Fruit fly (Drosophila melanogaster): ENCODE measurements around the gene CG15739.

CG15739 gene

DNA sequence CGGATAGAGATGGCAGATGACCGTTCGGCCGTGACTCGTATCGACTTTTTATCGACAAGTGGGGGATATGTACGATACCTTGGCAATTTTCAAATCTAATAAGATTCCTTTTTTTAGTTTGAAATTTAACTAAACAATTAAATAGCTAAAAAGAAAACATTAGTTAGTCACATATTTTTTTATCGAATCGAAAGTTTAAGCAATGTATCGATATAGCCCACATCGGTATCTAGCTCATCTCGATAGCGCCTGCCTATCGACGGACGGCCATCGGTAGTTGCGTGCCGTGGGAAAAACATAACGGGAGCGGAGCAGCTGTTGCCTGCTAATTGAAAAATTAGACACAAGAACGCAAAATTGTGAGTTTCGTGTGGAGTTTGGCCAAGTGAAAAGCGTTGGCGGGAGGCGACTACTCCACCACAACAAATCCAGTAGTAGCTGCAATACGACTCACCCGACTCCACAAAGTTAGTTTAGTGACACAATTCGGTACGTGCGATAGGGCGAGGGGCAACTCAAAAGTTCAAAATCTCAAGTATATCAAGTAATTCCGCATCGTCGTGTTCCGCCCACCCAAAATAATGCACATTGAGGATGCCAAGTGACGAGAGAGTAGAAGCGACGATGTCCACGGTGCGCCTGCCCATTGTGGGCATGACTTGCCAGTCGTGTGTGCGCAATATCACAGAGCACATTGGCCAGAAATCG lies 18.2 kb upstream of the CG15739 start, which contains the start of the genes CG10347 and ATP7 (continued):
- TF ChIP-seq hkb (optimal IDR thresholded peaks at IDR 0.05), result peak; percentile 98
- TF ChIP-seq hkb (GFP tag; IDR thresholded peaks at IDR 0.05), result no peak
- TF ChIP-seq CG14441 (GFP tag; IDR thresholded peaks at IDR 0.05), result no peak
- no peak for TF ChIP-seq prd (optimal IDR thresholded peaks at IDR 0.05)
- TF ChIP-seq prd (GFP tag; IDR thresholded peaks at IDR 0.05), result peak; percentile 22; the same call in 2 of the 3 replicates
- no peak for TF ChIP-seq Taf1 (GFP tag; IDR thresholded peaks at IDR 0.05)
- TF ChIP-seq CG34224 (GFP tag; IDR thresholded peaks at IDR 0.05; ENCODE audit: partially characterized antibody), result peak; percentile 95
- TF ChIP-seq CG8765 (GFP tag; IDR thresholded peaks at IDR 0.05), result no peak
- TF ChIP-seq CG7271 (tag; optimal IDR thresholded peaks at IDR 0.05), result no peak
- peak; percentile 66 for TF ChIP-seq row (GFP tag; IDR thresholded peaks at IDR 0.05)
- TF ChIP-seq C15 (GFP tag; IDR thresholded peaks at IDR 0.05), result no peak
- no peak for TF ChIP-seq emc (GFP tag; optimal IDR thresholded peaks at IDR 0.05)
- TF ChIP-seq Vsx1 (GFP tag; optimal IDR thresholded peaks at IDR 0.05), result peak; percentile 20
- peak; percentile 14 for TF ChIP-seq Myb (GFP tag; optimal IDR thresholded peaks at IDR 0.05)
- TF ChIP-seq CG13775 (GFP tag; optimal IDR thresholded peaks at IDR 0.05), result peak; percentile 26
- TF ChIP-seq CG15269 (tag; optimal IDR thresholded peaks at IDR 0.05), result peak; percentile 22
- TF ChIP-seq ab (GFP tag; optimal IDR thresholded peaks at IDR 0.05), result no peak
- TF ChIP-seq pan (optimal IDR thresholded peaks at IDR 0.05), result no peak
- TF ChIP-seq pan (GFP tag; optimal IDR thresholded peaks at IDR 0.05 in 1 of 2, IDR thresholded peaks at IDR 0.05 in 1 of 2), result no peak
- peak; percentile 93 for TF ChIP-seq knrl (GFP tag; IDR thresholded peaks at IDR 0.05; ENCODE audit: partially characterized antibody)
- peak; percentile 38 for TF ChIP-seq B-H2 (GFP tag; optimal IDR thresholded peaks at IDR 0.05)
- TF ChIP-seq CG32767 (GFP tag; IDR thresholded peaks at IDR 0.05), result no peak
- TF ChIP-seq nerfin-1 (tag; optimal IDR thresholded peaks at IDR 0.05), result peak; percentile 11
- TF ChIP-seq CG10274 (GFP tag; optimal IDR thresholded peaks at IDR 0.05), result no peak
- peak; percentile 40 for TF ChIP-seq lab (GFP tag; optimal IDR thresholded peaks at IDR 0.05)
- peak; percentile 3 for TF ChIP-seq dmrt99B (tag; optimal IDR thresholded peaks at IDR 0.05)
- TF ChIP-seq CG10267 (tag; optimal IDR thresholded peaks at IDR 0.05), result peak; percentile 70
- no peak for TF ChIP-seq Dek (tag; optimal IDR thresholded peaks at IDR 0.05)
- no peak for TF ChIP-seq tgo (GFP tag; IDR thresholded peaks at IDR 0.05)
- no peak for TF ChIP-seq CG43689 (GFP tag; IDR thresholded peaks at IDR 0.05)
- peak; percentile 80 for TF ChIP-seq hb (GFP tag; IDR thresholded peaks at IDR 0.05; ENCODE audit: partially characterized antibody)
- TF ChIP-seq Dref (GFP tag; IDR thresholded peaks at IDR 0.05), result peak; percentile 87
- TF ChIP-seq CG10147 (GFP tag; optimal IDR thresholded peaks at IDR 0.05), result no peak
- TF ChIP-seq Max (GFP tag; optimal IDR thresholded peaks at IDR 0.05), result peak; percentile 26
- TF ChIP-seq CG1602 (GFP tag; optimal IDR thresholded peaks at IDR 0.05), result peak; percentile 10
- TF ChIP-seq CG9215 (GFP tag; IDR thresholded peaks at IDR 0.05), result no peak
- TF ChIP-seq ap (GFP tag; IDR thresholded peaks at IDR 0.05), result no peak
- TF ChIP-seq org-1 (GFP tag; optimal IDR thresholded peaks at IDR 0.05), result no peak
- TF ChIP-seq Hmx (GFP tag; optimal IDR thresholded peaks at IDR 0.05), result no peak
- TF ChIP-seq CG7963 (GFP tag; IDR thresholded peaks at IDR 0.05; ENCODE audit: partially characterized antibody), result peak; percentile 75
- peak; percentile 60 for TF ChIP-seq HmgZ (tag; optimal IDR thresholded peaks at IDR 0.05)
- TF ChIP-seq sug (tag; optimal IDR thresholded peaks at IDR 0.05), result peak; percentile 49
- TF ChIP-seq tap (tag; optimal IDR thresholded peaks at IDR 0.05), result no peak
- no peak for TF ChIP-seq Lim3 (GFP tag; IDR thresholded peaks at IDR 0.05)
- TF ChIP-seq croc (GFP tag; conservative IDR thresholded peaks at IDR 0.05), result no peak
- TF ChIP-seq Hmr (GFP tag; optimal IDR thresholded peaks at IDR 0.05), result peak; percentile 60
- TF ChIP-seq Doc3 (GFP tag; IDR thresholded peaks at IDR 0.05; ENCODE audit: partially characterized antibody), result peak; percentile 91
- no peak for TF ChIP-seq Camta (GFP tag; optimal IDR thresholded peaks at IDR 0.05)
- no peak for TF ChIP-seq tup (GFP tag; optimal IDR thresholded peaks at IDR 0.05)
- peak; percentile 4 for TF ChIP-seq gcm (GFP tag; optimal IDR thresholded peaks at IDR 0.05)

Measured in whole organism, embryonic.